Worm (Caenorhabditis elegans) whole organism, L2 larva: ENCODE data around the gene C37H5.13.

Source experiments
- aly-2 ChIP-seq: fragments of 150-350 bp; optimal IDR thresholded peaks from 2 replicates; lab custom pipeline; 2014; ENCODE audit warnings: missing biosample characterization, missing genetic modification characterization
- nhr-12 ChIP-seq: fragments of 150-350 bp; optimal IDR thresholded peaks from 2 replicates; lab custom pipeline; 2014; ENCODE audit warnings: missing biosample characterization, missing genetic modification characterization
- nhr-23 ChIP-seq: fragments of 150-350 bp; optimal IDR thresholded peaks from 2 replicates; lab custom pipeline; 2014; ENCODE audit warnings: missing biosample characterization, missing genetic modification reagents, missing genetic modification characterization
- peb-1 ChIP-seq: fragments of 150-350 bp; optimal IDR thresholded peaks from 2 replicates; lab custom pipeline; 2014; ENCODE audit warnings: missing biosample characterization, missing genetic modification characterization

- TF ChIP-seq peb-1 (tag; lab: Kevin White, UChicago) = no peak
- no peak for TF ChIP-seq aly-2 (tag; lab: Kevin White, UChicago)
- TF ChIP-seq nhr-23 (tag; lab: Kevin White, UChicago) = no peak
- TF ChIP-seq nhr-12 = no peak
These were observed 42.2 kb downstream of the C37H5.13 start for ce11 chrV:4820601-4821000.
